Worm (Caenorhabditis elegans): Measurements from ENCODE around the gene C06C3.12.

DNA sequence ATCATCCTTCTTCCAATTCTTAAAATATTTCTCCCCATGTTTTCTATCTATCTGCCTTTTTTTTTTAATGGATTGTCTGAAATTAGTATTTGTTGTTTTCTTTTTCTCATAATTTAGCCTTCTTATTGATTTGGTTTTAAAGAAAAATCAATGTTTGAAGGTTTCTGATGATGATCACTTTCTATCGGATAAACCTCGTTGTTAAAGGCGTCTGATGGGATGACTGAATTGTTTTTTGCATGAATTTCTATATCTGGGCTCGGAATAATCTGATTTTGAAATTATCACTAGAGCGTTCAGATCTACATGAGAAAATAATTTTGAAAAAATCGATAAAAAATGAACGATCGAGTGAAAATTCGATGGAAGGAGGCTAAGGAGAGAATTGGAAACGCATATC is 41.2 kb upstream of the C06C3.12 start, which contains the start of gene scp-1:
- no peak for TF ChIP-seq snpc-4 (tag; optimal IDR thresholded peaks at IDR 0.05)
- TF ChIP-seq elt-3 (tag; optimal IDR thresholded peaks at IDR 0.05), result no peak
- no peak for TF ChIP-seq mdl-1 (tag; optimal IDR thresholded peaks at IDR 0.05)
- no peak for TF ChIP-seq ama-1 (optimal IDR thresholded peaks at IDR 0.05)
- no peak for TF ChIP-seq pag-3 (tag; optimal IDR thresholded peaks at IDR 0.05; ENCODE audit: borderline replicate concordance, insufficient read depth)
